Worm (Caenorhabditis elegans): ENCODE measurements around the gene F52D10.2.

Gene F52D10.2

ce11 chrX:11624621-11625020 lies 33.1 kb upstream of the F52D10.2 start:
- TF ChIP-seq attf-3 (GFP tag; conservative IDR thresholded peaks at IDR 0.05) (no peak), tbp1 (GFP tag; optimal IDR thresholded peaks at IDR 0.05) (no peak), cebp-1 (GFP tag; IDR thresholded peaks at IDR 0.05) (no peak), cebp-1 (tag; optimal IDR thresholded peaks at IDR 0.05) (no peak), hsf-1 (GFP tag; IDR thresholded peaks at IDR 0.05) (no peak), mxl-1 (tag; optimal IDR thresholded peaks at IDR 0.05) (no peak), snpc-1.1 (tag; optimal IDR thresholded peaks at IDR 0.05; ENCODE audit: insufficient read depth) (no peak), Y67H2A.10 (GFP tag; conservative IDR thresholded peaks at IDR 0.05) (no peak), Y53F4B.3 (GFP tag; IDR thresholded peaks at IDR 0.05) (no peak), lsl-1 (GFP tag; optimal IDR thresholded peaks at IDR 0.05) (no peak), attf-5 (GFP tag; optimal IDR thresholded peaks at IDR 0.05) (no peak), hmg-20 (GFP tag; IDR thresholded peaks at IDR 0.05) (no peak), hrde-1 (tag; optimal IDR thresholded peaks at IDR 0.05; ENCODE audit: borderline replicate concordance) (no peak), B0336.3 (GFP tag; IDR thresholded peaks at IDR 0.05) (no peak), lin-35 (GFP tag; optimal IDR thresholded peaks at IDR 0.05) (no peak), nhr-120 (GFP tag; IDR thresholded peaks at IDR 0.05) (no peak), him-1 (tag; optimal IDR thresholded peaks at IDR 0.05) (no peak), xnd-1 (tag; optimal IDR thresholded peaks at IDR 0.05) (no peak), aptf-2 (GFP tag; conservative IDR thresholded peaks at IDR 0.05) (no peak), B0261.1 (tag; optimal IDR thresholded peaks at IDR 0.05) (no peak)

ce11 chrX:11623442-11623841 lies 31.9 kb upstream of the F52D10.2 start:
- TF ChIP-seq Y95B8A.8 (GFP tag; IDR thresholded peaks at IDR 0.05) (no peak), nhr-27 (tag; optimal IDR thresholded peaks at IDR 0.05) (no peak), rec-8 (tag; optimal IDR thresholded peaks at IDR 0.05) (no peak), nfya-2 (GFP tag; IDR thresholded peaks at IDR 0.05) (no peak), ztf-25 (GFP tag; IDR thresholded peaks at IDR 0.05) (no peak), ztf-28 (GFP tag; IDR thresholded peaks at IDR 0.05) (no peak), madf-3 (GFP tag; IDR thresholded peaks at IDR 0.05) (no peak), unc-130 (GFP tag; optimal IDR thresholded peaks at IDR 0.05) (no peak)

ce11 chrX:11621997-11622396 lies 30.5 kb upstream of the F52D10.2 start, which contains the start of gene sto-3:
Gene sto-3, minus strand, starts transcription at chrX:11622097.
- TF ChIP-seq rpc-1 (optimal IDR thresholded peaks at IDR 0.05) (no peak), rpc-1 (tag; optimal IDR thresholded peaks at IDR 0.05) (no peak)

- TF ChIP-seq hlh-26 (GFP tag; conservative IDR thresholded peaks at IDR 0.05), result no peak
- TF ChIP-seq hsf-1 (GFP tag; IDR thresholded peaks at IDR 0.05), result no peak
- TF ChIP-seq tbx-9 (tag; optimal IDR thresholded peaks at IDR 0.05; ENCODE audit: borderline replicate concordance), result no peak
- TF ChIP-seq tlf-1 (GFP tag; optimal IDR thresholded peaks at IDR 0.05), result no peak
- no peak for TF ChIP-seq ceh-27 (GFP tag; optimal IDR thresholded peaks at IDR 0.05)
- no peak for TF ChIP-seq ceh-58 (GFP tag; IDR thresholded peaks at IDR 0.05)
- no peak for TF ChIP-seq rcor-1 (GFP tag; IDR thresholded peaks at IDR 0.05)
- TF ChIP-seq pha-4 (tag; optimal IDR thresholded peaks at IDR 0.05), result no peak
- TF ChIP-seq mes-4 (tag; optimal IDR thresholded peaks at IDR 0.05), result no peak
These were observed 25.9 kb upstream of the F52D10.2 start, which contains the start of gene F52D10.4 for ce11 chrX:11617387-11617786. Gene F52D10.4, plus strand, starts transcription at chrX:11617470.
